Worm (Caenorhabditis elegans): ENCODE measurements around the gene gcy-3.

Gene gcy-3

DNA sequence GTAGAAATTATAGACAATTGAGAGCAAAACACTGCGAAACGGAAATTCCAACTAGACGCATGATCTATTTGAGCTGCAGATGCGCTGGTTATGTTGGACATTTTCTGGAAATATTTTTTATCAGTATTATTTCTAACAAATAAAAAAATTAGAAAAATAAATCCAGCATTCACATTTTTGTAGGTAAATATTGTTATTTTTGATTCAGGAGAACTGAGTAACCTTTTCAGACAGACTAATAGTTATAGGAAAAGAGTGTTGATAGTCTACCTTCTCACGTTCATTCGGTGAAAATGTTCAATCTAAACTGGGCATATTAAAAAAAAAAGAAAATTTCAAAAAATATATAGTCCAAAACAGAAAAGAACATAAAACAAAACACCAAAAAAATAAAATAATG is 14.5 kb upstream of the gcy-3 start, which contains the start of gene sra-1:
Gene sra-1, minus strand, starts transcription at position 101 of the 400 bp plus-strand sequence.
- no peak for TF ChIP-seq dao-5 (tag; optimal IDR thresholded peaks at IDR 0.05)
- TF ChIP-seq him-1 (tag; optimal IDR thresholded peaks at IDR 0.05), result no peak
- no peak for TF ChIP-seq W03F9.2 (tag; optimal IDR thresholded peaks at IDR 0.05)

DNA sequence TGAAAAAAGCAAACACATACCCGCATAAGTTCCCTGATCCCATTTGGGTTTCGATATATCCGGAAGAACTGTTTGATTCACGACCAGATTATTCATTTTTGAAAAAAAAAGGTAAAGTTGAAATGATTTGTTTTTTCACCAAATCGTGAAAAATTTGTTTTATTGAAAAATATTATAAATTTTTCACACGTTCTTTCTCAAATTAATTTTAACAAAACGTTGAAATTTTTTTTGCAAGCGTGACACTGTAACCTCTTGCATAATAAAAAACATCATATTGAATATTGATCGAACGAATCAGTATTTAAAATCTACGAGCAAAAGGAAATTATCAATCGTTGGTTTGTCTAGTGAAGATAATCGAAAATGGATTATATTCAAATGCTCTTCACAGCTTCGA is 11.7 kb upstream of the gcy-3 start, which contains the start of the genes sfxn-1.1 and AH6.3:
Gene sfxn-1.1, minus strand, starts transcription at position 101 of the 400 bp plus-strand sequence.
Gene AH6.3, plus strand, starts transcription at position 275 of the 400 bp plus-strand sequence.
- TF ChIP-seq dao-5 (tag; optimal IDR thresholded peaks at IDR 0.05) (no peak), him-1 (tag; optimal IDR thresholded peaks at IDR 0.05) (no peak)

DNA sequence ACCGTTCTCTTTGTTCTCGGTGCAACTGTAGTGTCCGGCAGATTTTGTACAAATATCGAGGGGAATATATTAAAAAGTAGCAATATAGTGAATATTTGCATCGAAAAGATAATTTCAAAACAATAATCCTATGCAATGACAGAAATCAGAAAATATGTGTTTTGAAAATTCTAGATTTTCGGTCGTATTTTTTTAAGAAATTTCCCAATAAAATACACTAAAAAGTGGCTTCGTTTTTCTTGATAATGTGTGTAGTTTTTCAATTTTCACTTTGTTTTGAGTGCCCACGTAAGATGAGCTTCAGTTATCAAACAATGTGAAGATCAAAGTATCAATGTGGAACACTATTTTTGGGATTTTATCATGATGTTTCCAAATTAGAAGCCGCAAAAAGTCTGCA is 9.8 kb upstream of the gcy-3 start, which contains the start of gene gcy-1:
Gene gcy-1, minus strand, starts transcription at position 101 of the 400 bp plus-strand sequence.
- TF ChIP-seq him-1 (tag; optimal IDR thresholded peaks at IDR 0.05) (no peak), dao-5 (tag; optimal IDR thresholded peaks at IDR 0.05) (no peak), W03F9.2 (tag; optimal IDR thresholded peaks at IDR 0.05) (no peak)

DNA sequence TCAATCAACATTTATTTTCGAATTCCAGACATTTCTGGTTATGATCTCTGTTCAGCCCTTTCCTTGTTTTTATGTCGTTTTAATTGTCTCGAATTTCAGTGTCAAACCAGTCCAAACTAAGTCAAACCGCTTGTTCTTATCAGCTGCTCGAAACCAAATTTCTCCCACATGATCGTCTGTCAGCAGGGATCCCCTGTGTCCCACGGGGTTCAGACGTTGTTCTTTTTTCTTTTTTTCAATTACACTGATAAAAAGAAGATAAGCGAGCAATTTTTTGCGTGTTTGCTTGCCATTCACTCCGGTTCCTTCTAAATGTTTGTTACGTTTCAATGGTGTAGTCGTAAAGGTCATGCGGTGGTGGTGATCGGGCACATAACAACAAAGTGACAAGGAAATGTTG is 5.1 kb downstream of the gcy-3 start:
- TF ChIP-seq W03F9.2 (tag; optimal IDR thresholded peaks at IDR 0.05) (no peak), dao-5 (tag; optimal IDR thresholded peaks at IDR 0.05) (no peak), him-1 (tag; optimal IDR thresholded peaks at IDR 0.05) (no peak)

DNA sequence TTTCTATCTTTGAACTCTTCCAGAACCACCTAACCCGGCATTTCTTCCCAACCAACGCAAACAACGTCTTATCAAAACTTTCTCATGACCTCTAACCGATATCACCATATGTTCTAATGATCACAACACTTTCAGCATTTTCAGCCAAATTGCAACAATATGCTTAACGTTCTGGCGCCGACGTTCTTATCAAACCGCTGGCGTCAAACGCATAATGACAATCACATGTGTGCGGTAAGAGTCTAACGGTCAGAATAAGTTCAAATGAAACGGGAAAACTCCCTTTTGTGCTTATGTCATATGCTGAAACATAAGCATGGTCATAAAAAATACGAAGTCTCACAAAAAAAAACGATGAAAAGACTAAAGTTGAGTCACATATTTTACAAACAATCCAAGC is 6.2 kb downstream of the gcy-3 start:
- no peak for TF ChIP-seq W03F9.2 (tag; optimal IDR thresholded peaks at IDR 0.05)
- no peak for TF ChIP-seq him-1 (tag; optimal IDR thresholded peaks at IDR 0.05)
- no peak for TF ChIP-seq dao-5 (tag; optimal IDR thresholded peaks at IDR 0.05)

DNA sequence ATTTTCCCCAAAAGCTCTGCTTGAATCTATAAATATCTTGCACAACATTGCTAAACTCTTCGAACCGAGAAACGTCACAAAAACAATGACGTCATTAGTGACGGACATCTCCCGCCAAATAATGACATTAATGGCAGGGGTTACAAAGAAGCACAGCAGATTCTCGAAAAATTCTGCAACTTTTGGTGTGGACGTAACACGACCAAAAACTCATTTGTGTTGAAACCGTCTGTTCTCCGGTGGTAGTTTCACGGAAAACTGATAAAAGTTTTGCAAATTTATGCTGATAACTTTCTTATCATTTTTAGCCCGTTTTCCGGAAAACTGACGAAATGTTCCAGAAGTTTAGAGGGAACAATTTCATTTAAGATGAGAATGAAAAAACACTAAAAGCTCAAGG is 8.5 kb downstream of the gcy-3 start:
- TF ChIP-seq W03F9.2 (tag; optimal IDR thresholded peaks at IDR 0.05), result no peak
- TF ChIP-seq him-1 (tag; optimal IDR thresholded peaks at IDR 0.05), result no peak

DNA sequence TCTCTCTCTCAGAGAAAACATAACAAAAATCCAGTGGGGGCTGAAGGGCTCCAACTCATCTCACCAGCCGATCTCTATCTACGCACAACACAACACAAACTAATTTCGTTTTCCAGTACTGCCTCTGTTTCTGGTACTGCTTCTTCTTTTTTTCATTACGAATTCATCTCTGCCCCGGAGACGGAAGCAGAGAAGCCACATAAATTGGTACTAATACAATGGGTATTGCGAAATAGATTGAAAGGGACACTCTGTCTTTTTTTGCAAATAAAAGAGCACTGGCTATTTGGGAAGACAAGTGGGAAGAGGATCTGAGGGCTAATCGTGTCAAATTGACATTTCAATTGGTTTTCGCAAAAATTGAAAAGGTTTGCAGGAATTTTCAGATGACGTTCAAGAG is 9.8 kb downstream of the gcy-3 start:
- no peak for TF ChIP-seq dao-5 (tag; optimal IDR thresholded peaks at IDR 0.05)
- no peak for TF ChIP-seq W03F9.2 (tag; optimal IDR thresholded peaks at IDR 0.05)
- TF ChIP-seq him-1 (tag; optimal IDR thresholded peaks at IDR 0.05), result no peak

DNA sequence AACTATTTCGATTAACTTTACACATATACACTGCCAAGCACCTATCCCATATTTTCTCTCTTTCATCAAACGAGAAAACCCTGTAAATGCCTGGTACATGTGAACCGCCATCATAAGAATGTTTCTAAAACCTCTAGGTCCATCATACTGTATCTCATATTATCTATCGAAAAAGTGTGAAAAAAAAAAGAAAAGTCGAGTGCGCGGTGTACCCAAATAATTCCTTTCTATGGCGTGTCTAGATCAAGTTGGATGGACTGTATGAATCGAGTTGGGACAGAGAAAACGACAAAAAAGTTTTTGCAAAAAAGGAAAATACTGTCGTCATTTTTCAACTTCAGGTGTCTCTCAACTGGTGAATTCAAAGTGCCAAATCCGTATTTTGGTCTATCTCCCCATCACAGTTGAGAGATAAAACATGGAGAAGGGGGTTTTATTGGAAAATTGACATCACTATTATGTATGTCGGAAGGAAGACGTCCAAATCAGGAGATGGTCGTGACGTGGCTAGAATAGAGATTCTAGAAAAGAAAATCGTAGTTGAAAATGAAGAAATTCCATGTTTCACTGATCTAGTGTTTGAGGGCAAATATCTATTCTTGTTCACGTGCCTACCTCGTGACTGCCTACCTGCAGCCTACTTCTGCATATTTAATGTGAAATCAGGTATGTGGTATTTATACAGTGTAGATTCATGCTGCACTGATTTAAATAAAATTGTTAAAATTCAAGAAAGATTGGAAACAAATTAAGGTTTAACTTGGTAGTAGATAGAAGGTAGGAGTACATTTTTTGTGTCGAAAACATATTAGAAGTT is 13.6 kb downstream of the gcy-3 start:
- TF ChIP-seq dao-5 (tag; optimal IDR thresholded peaks at IDR 0.05) (no peak), him-1 (tag; optimal IDR thresholded peaks at IDR 0.05) (no peak), W03F9.2 (tag; optimal IDR thresholded peaks at IDR 0.05) (no peak)

DNA sequence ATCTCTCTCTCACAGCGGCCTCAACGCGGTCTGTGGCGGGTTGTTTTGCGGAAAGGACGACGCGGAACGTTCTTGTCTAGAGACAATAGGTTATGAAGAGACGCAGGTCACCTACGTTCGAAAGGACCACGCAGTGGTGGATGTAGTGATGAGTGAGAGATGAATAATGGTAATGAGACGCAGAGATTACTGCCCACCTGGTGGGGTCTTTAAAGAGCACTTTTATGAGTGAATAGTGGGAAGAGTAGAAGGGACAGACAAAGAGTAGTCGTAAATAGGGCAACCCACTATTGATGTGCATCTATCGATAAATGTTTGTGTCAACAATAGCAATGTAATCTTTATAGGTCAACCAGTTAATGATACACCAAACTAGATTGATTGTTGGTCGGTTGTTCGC is 16.0 kb downstream of the gcy-3 start:
- TF ChIP-seq W03F9.2 (tag; optimal IDR thresholded peaks at IDR 0.05) (no peak), him-1 (tag; optimal IDR thresholded peaks at IDR 0.05) (no peak), dao-5 (tag; optimal IDR thresholded peaks at IDR 0.05) (no peak)

DNA sequence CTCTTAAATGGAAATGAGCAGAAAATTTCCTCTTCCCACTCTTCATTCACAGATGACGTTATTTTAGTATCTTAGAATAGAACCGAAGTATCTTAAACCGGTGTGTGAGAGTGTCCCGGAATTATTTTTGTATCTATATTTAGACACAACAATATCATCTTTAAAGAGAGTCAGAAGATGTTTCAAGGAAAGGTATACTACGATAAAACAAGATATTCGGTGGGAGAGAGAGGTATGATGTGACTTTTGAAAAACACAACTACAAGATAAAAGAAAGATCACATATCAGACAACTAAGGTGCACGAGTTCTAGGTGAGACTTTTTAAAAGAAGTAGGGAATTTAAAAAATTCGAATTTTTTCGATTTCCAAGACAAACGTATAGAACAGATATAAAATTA is 16.5 kb downstream of the gcy-3 start:
- no peak for TF ChIP-seq W03F9.2 (tag; optimal IDR thresholded peaks at IDR 0.05)
- TF ChIP-seq him-1 (tag; optimal IDR thresholded peaks at IDR 0.05), result no peak
- TF ChIP-seq dao-5 (tag; optimal IDR thresholded peaks at IDR 0.05), result no peak

DNA sequence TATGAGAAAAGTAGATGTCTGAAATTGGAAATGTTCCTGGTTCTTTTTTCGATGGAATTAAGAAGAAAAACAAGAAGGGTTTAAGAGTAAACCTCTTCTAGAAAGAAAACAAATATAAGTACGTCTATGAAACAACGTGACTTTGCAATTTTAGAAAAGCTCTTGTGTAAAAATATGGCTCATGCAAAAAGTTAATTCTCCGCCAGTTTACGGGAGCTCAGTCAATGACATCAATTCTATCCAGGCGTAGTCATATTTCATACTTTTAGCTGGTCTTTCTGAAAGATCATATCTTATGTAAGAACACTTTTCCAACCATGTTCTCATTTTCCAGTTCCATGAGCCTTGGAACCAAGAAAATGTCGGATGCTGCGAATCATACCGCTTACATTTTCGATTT is 17.2 kb downstream of the gcy-3 start:
- no peak for TF ChIP-seq him-1 (tag; optimal IDR thresholded peaks at IDR 0.05)
- TF ChIP-seq dao-5 (tag; optimal IDR thresholded peaks at IDR 0.05), result no peak
- no peak for TF ChIP-seq W03F9.2 (tag; optimal IDR thresholded peaks at IDR 0.05)

DNA sequence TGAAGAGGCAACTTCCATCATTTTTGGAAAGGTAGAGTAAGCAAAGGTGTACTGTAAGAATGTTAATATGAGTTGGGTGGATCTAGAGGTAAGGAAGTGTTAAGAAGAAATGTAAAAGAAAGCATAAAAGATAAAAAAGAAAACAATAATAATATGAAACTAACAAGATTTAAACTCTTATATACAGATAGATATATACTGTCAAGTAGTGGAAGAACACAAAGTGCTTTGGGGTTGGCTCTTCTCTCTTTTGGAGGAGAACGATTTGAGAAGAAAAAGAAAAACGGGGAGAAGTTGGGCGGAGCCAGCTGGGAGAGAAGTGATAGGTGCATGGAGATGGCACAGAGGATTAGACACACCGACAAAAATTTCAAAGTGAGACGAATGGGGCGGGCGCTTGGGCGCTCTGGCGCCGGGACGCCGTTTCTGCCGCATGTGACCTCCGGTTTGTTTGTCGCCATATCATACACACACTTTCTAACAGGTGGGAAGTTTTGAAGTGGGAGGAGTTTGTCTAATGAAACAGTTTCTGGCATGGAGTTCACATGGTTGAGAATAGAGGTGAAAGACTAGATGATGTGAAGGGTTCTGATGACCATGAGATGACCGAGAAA is 19.6 kb downstream of the gcy-3 start, which contains the start of gene T19H5.4:
Gene T19H5.4, minus strand, starts transcription at position 51 of the 614 bp plus-strand sequence.
- TF ChIP-seq him-1 (tag; optimal IDR thresholded peaks at IDR 0.05), result no peak
- TF ChIP-seq dao-5 (tag; optimal IDR thresholded peaks at IDR 0.05), result no peak
- peak; percentile 31 for TF ChIP-seq W03F9.2 (tag; optimal IDR thresholded peaks at IDR 0.05)

DNA sequence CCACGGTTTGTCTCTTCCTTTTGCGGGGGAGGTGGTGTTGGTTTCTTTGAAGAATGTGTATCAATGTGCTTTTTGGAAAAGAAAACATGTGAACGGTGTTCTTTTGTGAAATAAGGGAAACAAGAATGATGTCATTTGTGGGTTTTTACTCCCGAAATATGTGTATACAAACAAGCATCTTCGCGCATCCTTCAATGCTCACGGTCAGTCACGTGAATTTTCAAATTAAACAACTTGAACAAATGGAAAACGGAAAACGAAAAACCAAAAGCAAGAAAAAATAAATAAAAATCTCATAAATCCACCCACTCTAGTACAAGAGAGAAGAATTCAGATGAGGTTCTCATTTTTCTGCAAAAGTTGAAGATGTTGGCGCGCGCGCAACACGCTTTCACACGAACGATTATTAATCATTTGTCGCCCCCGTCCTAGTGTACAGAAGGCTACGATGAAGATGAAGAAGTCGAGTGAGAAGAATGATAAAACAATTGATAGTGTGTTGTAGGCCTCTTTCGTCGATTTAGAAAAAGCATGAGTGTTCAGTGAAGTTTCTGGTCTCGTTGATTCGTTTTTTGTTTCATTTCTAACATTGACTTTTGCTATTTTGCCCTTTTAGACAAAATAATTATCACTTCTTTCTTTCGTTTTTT is 21.9 kb downstream of the gcy-3 start:
- TF ChIP-seq dao-5 (tag; optimal IDR thresholded peaks at IDR 0.05), result no peak
- no peak for TF ChIP-seq W03F9.2 (tag; optimal IDR thresholded peaks at IDR 0.05)
- no peak for TF ChIP-seq him-1 (tag; optimal IDR thresholded peaks at IDR 0.05)

DNA sequence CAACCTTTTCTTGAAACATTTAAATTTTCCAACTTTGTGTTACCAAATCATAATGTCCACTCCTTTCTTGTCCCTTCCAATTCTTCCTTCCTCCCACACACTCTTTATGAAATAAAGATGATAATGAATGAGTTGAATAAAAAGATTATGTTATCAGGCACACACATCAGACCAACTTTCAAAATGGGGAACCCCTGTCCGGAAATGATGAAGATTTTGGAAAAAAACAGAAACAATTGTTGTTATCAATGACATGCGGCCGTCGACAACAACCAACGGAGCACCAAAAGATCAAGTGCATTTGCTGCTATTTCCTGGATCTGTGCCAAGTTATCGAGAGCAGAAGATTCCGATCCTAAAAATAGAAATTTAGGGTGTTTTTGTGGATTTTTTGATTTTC is 23.7 kb downstream of the gcy-3 start:
- no peak for TF ChIP-seq dao-5 (tag; optimal IDR thresholded peaks at IDR 0.05)
- TF ChIP-seq him-1 (tag; optimal IDR thresholded peaks at IDR 0.05), result no peak
- TF ChIP-seq W03F9.2 (tag; optimal IDR thresholded peaks at IDR 0.05), result no peak
